Fruit fly (Drosophila melanogaster) whole organism, embryonic: ENCODE measurements around the gene Arp6.
A peak's percentile ranks its signal among the peaks of the same experiment; 100 is the strongest.

ENCODE experiments used
- B-H1 ChIP-seq: fragments of 200-800 bp; sonication (Bioruptor generic); IDR thresholded peaks from 3 replicates; pipeline ENCODE4 v1.3.6; 2022; ENCODE audit warnings: missing biosample characterization, missing genetic modification characterization
- CG10274 ChIP-seq: fragments of 200-800 bp; sonication (Bioruptor generic); optimal IDR thresholded peaks from 3 replicates; lab custom pipeline; 2017; ENCODE audit warnings: missing biosample characterization, mild to moderate bottlenecking, missing genetic modification characterization
- CG10462 ChIP-seq: fragments of 200-800 bp; sonication (Bioruptor generic); optimal IDR thresholded peaks from 2 replicates; lab custom pipeline; 2016; ENCODE audit warnings: missing biosample characterization, missing genetic modification characterization
- CG13287 ChIP-seq: fragments of 200-800 bp; sonication (Bioruptor generic); IDR thresholded peaks from 2 replicates; pipeline ENCODE4 v1.3.6; 2022; ENCODE audit warnings: missing biosample characterization, missing genetic modification characterization; ENCODE audit not compliant: partially characterized antibody
- CG13624 ChIP-seq: fragments of 200-800 bp; sonication (Bioruptor generic); optimal IDR thresholded peaks from 2 replicates; lab custom pipeline; 2016; ENCODE audit warnings: missing biosample characterization, missing genetic modification characterization
- CG15601 ChIP-seq: fragments of 200-800 bp; sonication (Bioruptor generic); optimal IDR thresholded peaks from 3 replicates; lab custom pipeline; 2019; ENCODE audit warnings: missing biosample characterization, mild to moderate bottlenecking, missing genetic modification characterization, moderate library complexity
- CG17802 ChIP-seq: fragments of 200-800 bp; sonication (Bioruptor generic); optimal IDR thresholded peaks from 2 replicates; lab custom pipeline; 2018; ENCODE audit warnings: missing biosample characterization, mild to moderate bottlenecking, missing genetic modification characterization, moderate library complexity
- CG17829 ChIP-seq: fragments of 200-800 bp; optimal IDR thresholded peaks from 2 replicates; lab custom pipeline; 2019; ENCODE audit warnings: missing biosample characterization, mild to moderate bottlenecking, missing genetic modification characterization, moderate library complexity
- CG1792 ChIP-seq: fragments of 200-800 bp; sonication (Bioruptor generic); optimal IDR thresholded peaks from 2 replicates; lab custom pipeline; 2016; ENCODE audit warnings: missing biosample characterization, missing genetic modification characterization
- CG18476 ChIP-seq: fragments of 200-800 bp; sonication (Bioruptor generic); optimal IDR thresholded peaks from 2 replicates; lab custom pipeline; 2016; ENCODE audit warnings: missing biosample characterization, mild to moderate bottlenecking, missing genetic modification characterization
- CG18619 ChIP-seq: fragments of 200-800 bp; sonication (Bioruptor generic); optimal IDR thresholded peaks from 3 replicates; lab custom pipeline; 2017; ENCODE audit warnings: missing biosample characterization, mild to moderate bottlenecking, missing genetic modification characterization
- CG2129 ChIP-seq: fragments of 200-800 bp; sonication (Bioruptor generic); IDR thresholded peaks from 2 replicates; pipeline ENCODE4 v1.3.6; 2022; ENCODE audit warnings: missing biosample characterization, missing genetic modification characterization; ENCODE audit not compliant: partially characterized antibody
- CG2712 ChIP-seq: fragments of 200-800 bp; optimal IDR thresholded peaks from 3 replicates; lab custom pipeline; 2019; ENCODE audit warnings: missing biosample characterization, mild to moderate bottlenecking, missing genetic modification characterization, moderate library complexity
- CG30020 ChIP-seq: fragments of 200-800 bp; optimal IDR thresholded peaks from 2 replicates; lab custom pipeline; 2019; ENCODE audit warnings: missing biosample characterization, mild to moderate bottlenecking, missing genetic modification characterization, moderate library complexity
- CG33213 ChIP-seq: fragments of 200-800 bp; sonication (Bioruptor generic); optimal IDR thresholded peaks from 3 replicates; lab custom pipeline; 2016; ENCODE audit warnings: missing biosample characterization, missing genetic modification characterization
- CG4854 ChIP-seq: fragments of 200-800 bp; sonication (Bioruptor generic); optimal IDR thresholded peaks from 2 replicates; lab custom pipeline; 2016; ENCODE audit warnings: missing biosample characterization, missing genetic modification characterization, inconsistent platforms
- CG5953 ChIP-seq: fragments of 200-800 bp; sonication (Bioruptor generic); IDR thresholded peaks from 2 replicates; pipeline ENCODE4 v1.3.6; 2022; ENCODE audit warnings: missing biosample characterization, missing genetic modification characterization
- CG6813 ChIP-seq: fragments of 200-800 bp; sonication (Bioruptor generic); optimal IDR thresholded peaks from 2 replicates; lab custom pipeline; 2017; ENCODE audit warnings: missing biosample characterization, missing genetic modification characterization, mild to moderate bottlenecking, moderate library complexity, missing genetic modification reagents
- CG9215 ChIP-seq: fragments of 200-800 bp; sonication (Bioruptor generic); IDR thresholded peaks from 2 replicates; pipeline ENCODE4 v1.3.6; 2022; ENCODE audit warnings: missing biosample characterization, missing genetic modification characterization
- CoRest ChIP-seq: fragments of 200-800 bp; sonication (Bioruptor generic); optimal IDR thresholded peaks from 3 replicates; lab custom pipeline; 2018; ENCODE audit warnings: missing biosample characterization, mild to moderate bottlenecking, missing genetic modification characterization, moderate library complexity
- CrebB ChIP-seq: fragments of 200-800 bp; sonication (Bioruptor generic); optimal IDR thresholded peaks from 3 replicates; lab custom pipeline; 2018; ENCODE audit warnings: missing biosample characterization, mild to moderate bottlenecking, missing genetic modification characterization
- D19B ChIP-seq: fragments of 200-800 bp; sonication (Bioruptor generic); optimal IDR thresholded peaks from 2 replicates; lab custom pipeline; 2017; ENCODE audit warnings: missing biosample characterization, mild to moderate bottlenecking, missing genetic modification characterization
- Dek ChIP-seq: fragments of 200-800 bp; sonication (Bioruptor generic); optimal IDR thresholded peaks from 3 replicates; lab custom pipeline; 2019; ENCODE audit warnings: missing biosample characterization, mild to moderate bottlenecking, missing genetic modification characterization, moderate library complexity
- Dip2 ChIP-seq: fragments of 200-800 bp; sonication (Bioruptor generic); IDR thresholded peaks from 2 replicates; pipeline ENCODE4 v1.3.6; 2022; ENCODE audit warnings: missing biosample characterization, missing genetic modification characterization
- Doc3 ChIP-seq: fragments of 200-800 bp; sonication (Bioruptor generic); IDR thresholded peaks from 3 replicates; pipeline ENCODE4 v1.3.6; 2022; ENCODE audit warnings: missing biosample characterization, missing genetic modification characterization; ENCODE audit not compliant: partially characterized antibody
- HHEX ChIP-seq: fragments of 200-800 bp; sonication (Bioruptor generic); optimal IDR thresholded peaks from 3 replicates; lab custom pipeline; 2017; ENCODE audit warnings: missing biosample characterization, mild to moderate bottlenecking, missing genetic modification characterization, missing genetic modification reagents
- Hmx ChIP-seq: fragments of 200-800 bp; sonication (Bioruptor generic); optimal IDR thresholded peaks from 2 replicates; lab custom pipeline; 2016; ENCODE audit warnings: missing biosample characterization, missing genetic modification characterization
- Hr39 ChIP-seq: fragments of >200 bp; optimal IDR thresholded peaks from 2 replicates; lab custom pipeline; 2017
- Myb ChIP-seq: fragments of 200-800 bp; sonication (Bioruptor generic); optimal IDR thresholded peaks from 2 replicates; lab custom pipeline; 2016; ENCODE audit warnings: missing biosample characterization, missing genetic modification characterization
- NK7.1 ChIP-seq: fragments of 200-800 bp; sonication (Bioruptor generic); optimal IDR thresholded peaks from 3 replicates; lab custom pipeline; 2016; ENCODE audit warnings: missing biosample characterization, missing genetic modification characterization
- Neu2 ChIP-seq: fragments of 200-800 bp; sonication (Bioruptor generic); optimal IDR thresholded peaks from 3 replicates; lab custom pipeline; 2016; ENCODE audit warnings: missing biosample characterization, missing genetic modification characterization, borderline replicate concordance
- Opbp ChIP-seq: fragments of 200-800 bp; sonication (Bioruptor generic); IDR thresholded peaks from 3 replicates; pipeline ENCODE4 v1.3.6; 2022; ENCODE audit warnings: missing biosample characterization, missing genetic modification characterization; ENCODE audit not compliant: partially characterized antibody
- Six4 ChIP-seq: fragments of 200-800 bp; sonication (Bioruptor generic); optimal IDR thresholded peaks from 2 replicates; lab custom pipeline; 2016; ENCODE audit warnings: missing biosample characterization, missing genetic modification characterization
- Trl ChIP-seq, 3 experiments: fragments of >200 bp in 2 of 3; fragments of 200-800 bp in 1 of 3; sonication (Bioruptor generic) in 1 of 3; optimal IDR thresholded peaks; 2 replicates in 1 of 3; 3 replicates in 2 of 3; lab custom pipeline; 2016 to 2017; ENCODE audit warnings: missing biosample characterization in 1 of 3, missing genetic modification characterization in 1 of 3
- dm ChIP-seq: fragments of 200-800 bp; sonication (Bioruptor generic); optimal IDR thresholded peaks from 3 replicates; lab custom pipeline; 2016; ENCODE audit warnings: missing biosample characterization, missing genetic modification characterization
- emc ChIP-seq: fragments of 200-800 bp; sonication (Bioruptor generic); optimal IDR thresholded peaks from 2 replicates; lab custom pipeline; 2016; ENCODE audit warnings: missing biosample characterization, missing genetic modification characterization
- hbn ChIP-seq: fragments of 200-800 bp; sonication (Bioruptor generic); IDR thresholded peaks from 2 replicates; pipeline ENCODE4 v1.3.6; 2022; ENCODE audit warnings: missing biosample characterization, missing genetic modification characterization; ENCODE audit not compliant: partially characterized antibody
- knrl ChIP-seq: fragments of 200-800 bp; sonication (Bioruptor generic); IDR thresholded peaks from 3 replicates; pipeline ENCODE4 v1.3.6; 2022; ENCODE audit warnings: missing biosample characterization, missing genetic modification characterization; ENCODE audit not compliant: partially characterized antibody
- lmd ChIP-seq: fragments of 200-800 bp; sonication (Bioruptor generic); IDR thresholded peaks from 2 replicates; pipeline ENCODE4 v1.3.6; 2022; ENCODE audit warnings: missing biosample characterization, missing genetic modification characterization
- lola ChIP-seq, 3 experiments: fragments of >200 bp in 2 of 3; fragments of 200-800 bp in 1 of 3; sonication (Bioruptor generic) in 1 of 3; optimal IDR thresholded peaks; 2 replicates each; lab custom pipeline; 2017 to 2019; ENCODE audit warnings: missing biosample characterization in 3 of 3, missing genetic modification characterization in 3 of 3, mild to moderate bottlenecking in 1 of 3, moderate library complexity in 1 of 3
- pan ChIP-seq, 4 experiments: fragments of >200 bp in 3 of 4; fragments of 200-800 bp in 1 of 4; sonication (Bioruptor generic) in 1 of 4; optimal IDR thresholded peaks in 3 of 4; IDR thresholded peaks in 1 of 4; 2 replicates each; pipeline versions ENCODE4 v1.3.6 to Lab custom; 2017 to 2022; ENCODE audit warnings: missing biosample characterization in 2 of 4, missing genetic modification characterization in 2 of 4, mixed read lengths in 1 of 4
- prd ChIP-seq, 3 experiments: fragments of >200 bp in 2 of 3; fragments of 200-800 bp in 1 of 3; sonication (Bioruptor generic) in 1 of 3; optimal IDR thresholded peaks in 2 of 3; IDR thresholded peaks in 1 of 3; 2 replicates in 2 of 3; 3 replicates in 1 of 3; pipeline versions ENCODE4 v1.3.6 to Lab custom; 2017 to 2022; ENCODE audit warnings: missing biosample characterization in 1 of 3, missing genetic modification characterization in 1 of 3
- psq ChIP-seq: fragments of 200-800 bp; sonication (Bioruptor generic); optimal IDR thresholded peaks from 2 replicates; lab custom pipeline; 2017; ENCODE audit warnings: missing biosample characterization, missing genetic modification characterization
- salm ChIP-seq: fragments of 200-800 bp; sonication (Bioruptor generic); optimal IDR thresholded peaks from 2 replicates; lab custom pipeline; 2018; ENCODE audit warnings: missing biosample characterization, mild to moderate bottlenecking, missing genetic modification characterization
- schlank ChIP-seq: fragments of 200-800 bp; sonication (Bioruptor generic); optimal IDR thresholded peaks from 2 replicates; lab custom pipeline; 2018; ENCODE audit warnings: missing biosample characterization, mild to moderate bottlenecking, missing genetic modification characterization
- tin ChIP-seq: fragments of 200-800 bp; sonication (Bioruptor generic); optimal IDR thresholded peaks from 3 replicates; lab custom pipeline; 2016; ENCODE audit warnings: missing biosample characterization, missing genetic modification characterization
- ttk ChIP-seq: fragments of 200-800 bp; sonication (Bioruptor generic); IDR thresholded peaks from 2 replicates; pipeline ENCODE4 v2.1.2; 2022; ENCODE audit warnings: missing biosample characterization, missing genetic modification characterization
- tx ChIP-seq: fragments of 200-800 bp; sonication (Bioruptor generic); optimal IDR thresholded peaks from 2 replicates; lab custom pipeline; 2016; ENCODE audit warnings: missing biosample characterization, missing genetic modification characterization
- zfh2 ChIP-seq: fragments of 200-800 bp; sonication (Bioruptor generic); optimal IDR thresholded peaks from 2 replicates; lab custom pipeline; 2016; ENCODE audit warnings: missing biosample characterization, missing genetic modification characterization

The Arp6 gene

DNA sequence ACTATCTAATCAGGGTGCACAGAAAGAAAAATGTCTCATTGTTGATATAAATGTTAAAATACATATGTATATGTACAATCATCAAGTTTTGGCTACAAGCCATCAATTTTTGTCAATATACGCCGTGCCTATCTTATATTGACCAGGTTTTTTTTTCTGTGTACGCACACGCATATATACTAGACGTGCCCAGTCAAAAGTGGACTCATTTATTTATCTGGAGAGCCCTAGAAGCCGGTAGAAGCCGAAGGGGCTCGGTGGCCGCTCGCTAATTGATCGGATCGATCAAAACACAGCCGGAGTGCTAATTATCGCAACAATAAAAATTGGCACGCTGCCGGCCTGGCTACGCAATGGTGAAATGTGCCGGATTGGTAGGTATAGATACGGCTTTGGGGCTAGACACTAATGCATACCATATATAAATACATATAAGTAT is 3.4 kb upstream of the Arp6 start (continued):
- TF ChIP-seq prd (optimal IDR thresholded peaks at IDR 0.05; lab: Kevin White, UChicago) (no peak), prd (GFP tag; IDR thresholded peaks at IDR 0.05; lab: Robert Waterston, UW) (peak; percentile 78), CG10462 (no peak), knrl (GFP tag; lab: Robert Waterston, UW) (no peak), CG33213 (peak; percentile 28), Myb (GFP tag; lab: Kevin White, UChicago) (peak; percentile 16), CG30020 (tag; lab: Kevin White, UChicago) (no peak), psq (GFP tag; lab: Kevin White, UChicago) (no peak), schlank (tag; lab: Kevin White, UChicago) (peak; percentile 79), CG18619 (peak; percentile 76), Hr39 (lab: Kevin White, UChicago) (no peak), Neu2 (GFP tag; lab: Kevin White, UChicago) (no peak), emc (GFP tag; lab: Kevin White, UChicago) (peak; percentile 17), pan (optimal IDR thresholded peaks at IDR 0.05; lab: Kevin White, UChicago) (no peak), pan (GFP tag; optimal IDR thresholded peaks at IDR 0.05 in 1 of 2, IDR thresholded peaks at IDR 0.05 in 1 of 2) (peak in 1 of 2 experiments; percentile 84), salm (tag; lab: Kevin White, UChicago) (peak; percentile 55), zfh2 (GFP tag; lab: Kevin White, UChicago) (peak; percentile 58), Dip2 (no peak), NK7.1 (peak; percentile 47), D19B (peak; percentile 66), CG2129 (GFP tag; lab: Robert Waterston, UW) (no peak), CG9215 (GFP tag; lab: Robert Waterston, UW) (peak; percentile 71), CG18476 (GFP tag; lab: Kevin White, UChicago) (no peak), CG10274 (GFP tag; lab: Kevin White, UChicago) (peak; percentile 36), CoRest (peak; percentile 71), CG6813 (GFP tag; lab: Kevin White, UChicago) (peak; percentile 37), ttk (GFP tag; lab: Robert Waterston, UW) (peak; percentile 55), hbn (GFP tag; lab: Robert Waterston, UW) (no peak), Dek (tag; lab: Kevin White, UChicago) (peak; percentile 80), CG13624 (GFP tag; lab: Kevin White, UChicago) (peak; percentile 40), CG1792 (peak; percentile 29), tx (GFP tag; lab: Kevin White, UChicago) (peak; percentile 32), Six4 (GFP tag; lab: Kevin White, UChicago) (peak; percentile 31), CG17829 (tag; lab: Kevin White, UChicago) (peak; percentile 30), Hmx (GFP tag; lab: Kevin White, UChicago) (no peak), HHEX (peak; percentile 80), Trl (optimal IDR thresholded peaks at IDR 0.05; lab: Kevin White, UChicago) (no peak), Trl (GFP tag; optimal IDR thresholded peaks at IDR 0.05; lab: Kevin White, UChicago) (peak; percentile 46), CrebB (tag; lab: Kevin White, UChicago) (peak; percentile 50), CG13287 (GFP tag; lab: Robert Waterston, UW) (no peak), CG4854 (GFP tag; lab: Kevin White, UChicago) (peak; percentile 27), Opbp (GFP tag; lab: Robert Waterston, UW) (no peak), dm (GFP tag; lab: Kevin White, UChicago) (no peak), B-H1 (GFP tag; lab: Robert Waterston, UW) (peak; percentile 69), Doc3 (GFP tag; lab: Robert Waterston, UW) (no peak), CG5953 (no peak), tin (GFP tag; lab: Kevin White, UChicago) (peak; percentile 49), lola (GFP tag; optimal IDR thresholded peaks at IDR 0.05; lab: Kevin White, UChicago) (peak in 1 of 3 experiments; percentile 25), CG17802 (tag; lab: Kevin White, UChicago) (no peak), CG15601 (no peak), CG2712 (tag; lab: Kevin White, UChicago) (peak; percentile 61), lmd (GFP tag; lab: Robert Waterston, UW) (peak; percentile 71; the same call in 1 of the 2 replicates)
